Fruit fly (Drosophila melanogaster) whole organism, prepupa: ENCODE results near the gene Kmn2.
A peak's percentile ranks its signal among the peaks of the same experiment; 100 is the strongest.

Source experiments
- Blimp-1 ChIP-seq: fragments of 200-800 bp; sonication (Bioruptor generic); optimal IDR thresholded peaks from 3 replicates; lab custom pipeline; 2017; ENCODE audit warnings: missing biosample characterization, missing genetic modification characterization, mild to moderate bottlenecking, moderate library complexity, missing genetic modification reagents
- CG11294 ChIP-seq: fragments of 200-800 bp; sonication (Bioruptor generic); IDR thresholded peaks from 2 replicates; pipeline ENCODE4 v1.3.6; 2022; ENCODE audit warnings: missing biosample characterization, missing genetic modification characterization
- CG11762 ChIP-seq: fragments of 200-800 bp; sonication (Bioruptor generic); optimal IDR thresholded peaks from 3 replicates; lab custom pipeline; 2016; ENCODE audit warnings: missing biosample characterization, missing genetic modification characterization; ENCODE audit not compliant: insufficient read depth
- CG11902 ChIP-seq: fragments of 200-800 bp; sonication (Bioruptor generic); optimal IDR thresholded peaks from 3 replicates; lab custom pipeline; 2016; ENCODE audit warnings: missing biosample characterization, missing genetic modification characterization
- CG15336 ChIP-seq: fragments of 200-800 bp; sonication (Bioruptor generic); IDR thresholded peaks from 2 replicates; pipeline ENCODE4 v1.3.6; 2022; ENCODE audit warnings: missing biosample characterization, missing genetic modification characterization
- CG1621 ChIP-seq: fragments of 200-800 bp; sonication (Bioruptor generic); optimal IDR thresholded peaks from 3 replicates; lab custom pipeline; 2018; ENCODE audit warnings: missing biosample characterization, mild to moderate bottlenecking, missing genetic modification characterization
- CG3032 ChIP-seq: fragments of 200-800 bp; optimal IDR thresholded peaks from 2 replicates; lab custom pipeline; 2019; ENCODE audit warnings: missing biosample characterization, mild to moderate bottlenecking, missing genetic modification characterization, moderate library complexity
- CG31627 ChIP-seq: fragments of 200-800 bp; sonication (Bioruptor generic); optimal IDR thresholded peaks from 3 replicates; lab custom pipeline; 2016; ENCODE audit warnings: missing biosample characterization, missing genetic modification characterization
- CG32006 ChIP-seq: fragments of 200-800 bp; sonication (Bioruptor generic); optimal IDR thresholded peaks from 3 replicates; lab custom pipeline; 2017; ENCODE audit warnings: missing biosample characterization, mild to moderate bottlenecking, missing genetic modification characterization
- CG34406 ChIP-seq: fragments of 200-800 bp; sonication (Bioruptor generic); optimal IDR thresholded peaks from 3 replicates; lab custom pipeline; 2016; ENCODE audit warnings: missing biosample characterization, missing genetic modification characterization
- CG3919 ChIP-seq: fragments of 200-800 bp; sonication (Bioruptor generic); optimal IDR thresholded peaks from 3 replicates; lab custom pipeline; 2016; ENCODE audit warnings: missing biosample characterization, missing genetic modification characterization
- CG6163 ChIP-seq: fragments of 200-800 bp; sonication (Bioruptor generic); IDR thresholded peaks from 3 replicates; pipeline ENCODE4 v1.3.6; 2022; ENCODE audit warnings: missing biosample characterization, missing genetic modification characterization
- CG6276 ChIP-seq: fragments of 200-800 bp; sonication (Bioruptor generic); optimal IDR thresholded peaks from 2 replicates; lab custom pipeline; 2017; ENCODE audit warnings: missing biosample characterization, mild to moderate bottlenecking, missing genetic modification characterization
- CG6808 ChIP-seq: fragments of 200-800 bp; sonication (Bioruptor generic); optimal IDR thresholded peaks from 3 replicates; lab custom pipeline; 2017; ENCODE audit warnings: missing biosample characterization, missing genetic modification characterization, mild to moderate bottlenecking, moderate library complexity, missing genetic modification reagents
- CG7368 ChIP-seq: fragments of 200-800 bp; sonication (Bioruptor generic); optimal IDR thresholded peaks from 3 replicates; lab custom pipeline; 2016; ENCODE audit warnings: missing biosample characterization, missing genetic modification characterization
- CG8119 ChIP-seq: fragments of 200-800 bp; sonication (Bioruptor generic); IDR thresholded peaks from 3 replicates; pipeline ENCODE4 v1.3.6; 2022; ENCODE audit warnings: missing biosample characterization, missing genetic modification characterization
- CG8319 ChIP-seq: fragments of 200-800 bp; sonication (Bioruptor generic); optimal IDR thresholded peaks from 3 replicates; lab custom pipeline; 2016; ENCODE audit warnings: missing biosample characterization, missing genetic modification characterization
- CG9139 ChIP-seq: fragments of 200-800 bp; sonication (Bioruptor generic); optimal IDR thresholded peaks from 3 replicates; lab custom pipeline; 2017; ENCODE audit warnings: missing biosample characterization, mild to moderate bottlenecking, missing genetic modification characterization
- Eip75B ChIP-seq: fragments of 200-800 bp; sonication (Bioruptor generic); optimal IDR thresholded peaks from 3 replicates; lab custom pipeline; 2016; ENCODE audit warnings: missing biosample characterization, missing genetic modification characterization
- Eip78C ChIP-seq: fragments of 200-800 bp; sonication (Bioruptor generic); peaks from one replicate; lab custom pipeline; 2016; ENCODE audit warnings: missing biosample characterization, missing genetic modification characterization
- Ets96B ChIP-seq: fragments of 200-800 bp; optimal IDR thresholded peaks from 2 replicates; lab custom pipeline; 2019; ENCODE audit warnings: missing biosample characterization, mild to moderate bottlenecking, missing genetic modification characterization, moderate library complexity
- Gug ChIP-seq: fragments of 200-800 bp; sonication (Bioruptor generic); IDR thresholded peaks from 2 replicates; pipeline ENCODE4 v1.3.6; 2022; ENCODE audit warnings: missing biosample characterization, missing genetic modification characterization
- Hr39 ChIP-seq: fragments of 200-800 bp; sonication (Bioruptor generic); optimal IDR thresholded peaks from 2 replicates; lab custom pipeline; 2016; ENCODE audit warnings: missing biosample characterization, missing genetic modification characterization
- Lpt ChIP-seq: fragments of 200-800 bp; sonication (Bioruptor generic); optimal IDR thresholded peaks from 3 replicates; lab custom pipeline; 2016; ENCODE audit warnings: missing biosample characterization, missing genetic modification characterization
- Met ChIP-seq: fragments of 200-800 bp; sonication (Bioruptor generic); optimal IDR thresholded peaks from 3 replicates; lab custom pipeline; 2016; ENCODE audit warnings: missing biosample characterization, missing genetic modification characterization
- OdsH ChIP-seq: fragments of 200-800 bp; sonication (Bioruptor generic); optimal IDR thresholded peaks from 3 replicates; lab custom pipeline; 2016; ENCODE audit warnings: missing biosample characterization, missing genetic modification characterization
- Smox ChIP-seq: fragments of 200-800 bp; sonication (Bioruptor generic); optimal IDR thresholded peaks from 3 replicates; lab custom pipeline; 2016; ENCODE audit warnings: missing biosample characterization, missing genetic modification characterization
- Sox14 ChIP-seq: fragments of 200-800 bp; sonication (Bioruptor generic); optimal IDR thresholded peaks from 3 replicates; lab custom pipeline; 2016; ENCODE audit warnings: missing biosample characterization, missing genetic modification characterization
- Sox15 ChIP-seq: fragments of 200-800 bp; sonication (Bioruptor generic); optimal IDR thresholded peaks from 3 replicates; lab custom pipeline; 2016; ENCODE audit warnings: missing biosample characterization, missing genetic modification characterization
- achi ChIP-seq: fragments of 200-800 bp; sonication (Bioruptor generic); optimal IDR thresholded peaks from 3 replicates; lab custom pipeline; 2016; ENCODE audit warnings: missing biosample characterization, missing genetic modification characterization
- acj6 ChIP-seq: fragments of 200-800 bp; sonication (Bioruptor generic); optimal IDR thresholded peaks from 3 replicates; lab custom pipeline; 2016; ENCODE audit warnings: missing biosample characterization, missing genetic modification characterization
- cyc ChIP-seq: fragments of 200-800 bp; sonication (Bioruptor generic); optimal IDR thresholded peaks from 3 replicates; lab custom pipeline; 2016; ENCODE audit warnings: missing biosample characterization, missing genetic modification characterization
- dac ChIP-seq: fragments of 200-800 bp; sonication (Bioruptor generic); optimal IDR thresholded peaks from 2 replicates; lab custom pipeline; 2017; ENCODE audit warnings: missing biosample characterization, mild to moderate bottlenecking, missing genetic modification characterization
- dsx ChIP-seq: fragments of 200-800 bp; optimal IDR thresholded peaks from 3 replicates; lab custom pipeline; 2019; ENCODE audit warnings: missing biosample characterization, mild to moderate bottlenecking, missing genetic modification characterization, moderate library complexity; ENCODE audit not compliant: poor library complexity, severe bottlenecking
- eg ChIP-seq: fragments of 200-800 bp; sonication (Bioruptor generic); IDR thresholded peaks from 3 replicates; pipeline ENCODE4 v1.3.6; 2022; ENCODE audit warnings: missing biosample characterization, missing genetic modification characterization
- esn ChIP-seq: fragments of 200-800 bp; sonication (Bioruptor generic); optimal IDR thresholded peaks from 2 replicates; lab custom pipeline; 2016; ENCODE audit warnings: missing biosample characterization, mild to moderate bottlenecking, missing genetic modification characterization, moderate library complexity
- fd59A ChIP-seq: fragments of 200-800 bp; sonication (Bioruptor generic); optimal IDR thresholded peaks from 2 replicates; lab custom pipeline; 2017; ENCODE audit warnings: missing biosample characterization, mild to moderate bottlenecking, missing genetic modification characterization, missing genetic modification reagents
- fd85E ChIP-seq: fragments of 200-800 bp; sonication (Bioruptor generic); optimal IDR thresholded peaks from 3 replicates; lab custom pipeline; 2016; ENCODE audit warnings: missing biosample characterization, missing genetic modification characterization
- net ChIP-seq: fragments of 200-800 bp; sonication (Bioruptor generic); optimal IDR thresholded peaks from 3 replicates; lab custom pipeline; 2016; ENCODE audit warnings: missing biosample characterization, missing genetic modification characterization
- spab ChIP-seq: fragments of 200-800 bp; sonication (Bioruptor generic); optimal IDR thresholded peaks from 2 replicates; lab custom pipeline; 2017; ENCODE audit warnings: missing biosample characterization, mild to moderate bottlenecking, missing genetic modification characterization, missing genetic modification reagents
- ss ChIP-seq, 2 experiments: fragments of 200-800 bp; sonication (Bioruptor generic); optimal IDR thresholded peaks; 2 replicates in 1 of 2; 3 replicates in 1 of 2; lab custom pipeline; 2017 to 2018; ENCODE audit warnings: mild to moderate bottlenecking in 2 of 2, missing biosample characterization in 2 of 2, missing genetic modification characterization in 2 of 2, moderate library complexity in 1 of 2
- svp ChIP-seq: fragments of 200-800 bp; sonication (Bioruptor generic); peaks from one replicate; lab custom pipeline; 2016; ENCODE audit warnings: missing biosample characterization, missing genetic modification characterization
- topi ChIP-seq: fragments of 200-800 bp; sonication (Bioruptor generic); optimal IDR thresholded peaks from 3 replicates; lab custom pipeline; 2016; ENCODE audit warnings: missing biosample characterization, missing genetic modification characterization
- vri ChIP-seq: fragments of 200-800 bp; sonication (Bioruptor generic); optimal IDR thresholded peaks from 3 replicates; lab custom pipeline; 2016; ENCODE audit warnings: missing biosample characterization, mild to moderate bottlenecking, missing genetic modification characterization

Kmn2 gene

dm6 chr3R:8027203-8027688 is 26.1 kb upstream of the Kmn2 start (continued):
- TF ChIP-seq CG3032 (peak; percentile 80), CG11762 (peak; percentile 42), Hr39 (GFP tag; lab: Kevin White, UChicago) (peak; percentile 63), CG34406 (GFP tag; lab: Kevin White, UChicago) (peak; percentile 92), CG6276 (peak; percentile 89), net (GFP tag; lab: Kevin White, UChicago) (peak; percentile 87), esn (GFP tag; lab: Kevin White, UChicago) (peak; percentile 91), OdsH (GFP tag; lab: Kevin White, UChicago) (peak; percentile 89), topi (GFP tag; lab: Kevin White, UChicago) (no peak), Smox (GFP tag; lab: Kevin White, UChicago) (no peak), CG11294 (GFP tag; lab: Robert Waterston, UW) (peak; percentile 52; the same call in 1 of the 2 replicates), CG6808 (GFP tag; lab: Kevin White, UChicago) (peak; percentile 75), spab (GFP tag; lab: Kevin White, UChicago) (peak; percentile 74), Lpt (GFP tag; lab: Kevin White, UChicago) (peak; percentile 74), CG6163 (GFP tag; lab: Robert Waterston, UW) (peak; percentile 75)

DNA sequence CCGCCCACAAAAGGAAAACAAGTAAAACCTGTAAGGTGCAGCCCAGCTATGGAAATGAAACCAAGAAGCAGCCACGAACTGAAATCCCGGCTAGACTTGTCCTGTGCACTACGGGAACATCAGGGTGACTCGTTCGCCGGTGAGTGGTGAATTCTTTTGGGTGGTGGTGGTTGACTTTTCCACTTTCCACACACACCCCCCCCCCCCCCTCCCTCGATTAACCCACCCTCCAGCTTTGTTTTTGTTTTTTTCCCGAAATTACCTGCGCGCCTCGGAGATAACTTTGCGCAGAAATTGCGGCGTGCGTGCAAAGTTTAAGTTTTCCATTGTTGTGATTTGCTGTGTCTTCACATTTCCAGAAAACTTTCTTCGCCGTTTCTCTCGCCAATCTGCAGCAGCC is 25.4 kb upstream of the Kmn2 start:
- no peak for TF ChIP-seq eg
- no peak for TF ChIP-seq Eip75B
- no peak for TF ChIP-seq acj6 (GFP tag; lab: Kevin White, UChicago)
- TF ChIP-seq CG11762: no peak
- TF ChIP-seq svp (GFP tag; lab: Kevin White, UChicago): no peak
- no peak for TF ChIP-seq CG34406 (GFP tag; lab: Kevin White, UChicago)
- TF ChIP-seq CG3919 (GFP tag; lab: Kevin White, UChicago): no peak
- no peak for TF ChIP-seq ss (GFP tag; optimal IDR thresholded peaks at IDR 0.05; lab: Kevin White, UChicago)
- no peak for TF ChIP-seq vri (GFP tag; lab: Kevin White, UChicago)
- TF ChIP-seq CG6276: no peak
- no peak for TF ChIP-seq CG11902 (GFP tag; lab: Kevin White, UChicago)
- no peak for TF ChIP-seq CG9139
- no peak for TF ChIP-seq dac (GFP tag; lab: Kevin White, UChicago)
- no peak for TF ChIP-seq CG8319 (GFP tag; lab: Kevin White, UChicago)
- TF ChIP-seq CG32006 (GFP tag; lab: Kevin White, UChicago): no peak
- no peak for TF ChIP-seq CG8119
- TF ChIP-seq Lpt (GFP tag; lab: Kevin White, UChicago): no peak

- TF ChIP-seq CG3919 (GFP tag; lab: Kevin White, UChicago) (no peak), Smox (GFP tag; lab: Kevin White, UChicago) (no peak), Sox14 (GFP tag; lab: Kevin White, UChicago) (peak; percentile 55), Eip75B (no peak), topi (GFP tag; lab: Kevin White, UChicago) (no peak), CG7368 (GFP tag; lab: Kevin White, UChicago) (peak; percentile 37), Eip78C (GFP tag; lab: Kevin White, UChicago) (no peak), Met (GFP tag; lab: Kevin White, UChicago) (no peak), fd59A (GFP tag; lab: Kevin White, UChicago) (no peak), achi (no peak), fd85E (no peak), cyc (peak; percentile 52), CG31627 (peak; percentile 53), CG1621 (tag; lab: Kevin White, UChicago) (no peak), dac (GFP tag; lab: Kevin White, UChicago) (no peak), Blimp-1 (no peak), Ets96B (tag; lab: Kevin White, UChicago) (no peak), dsx (GFP tag; lab: Kevin White, UChicago) (no peak), Gug (GFP tag; lab: Robert Waterston, UW) (no peak), CG11294 (GFP tag; lab: Robert Waterston, UW) (0 out of 2 replicates have a peak, but pooled peaks have one; percentile 24), CG3032 (peak; percentile 27), svp (GFP tag; lab: Kevin White, UChicago) (peak; percentile 97), Hr39 (GFP tag; lab: Kevin White, UChicago) (peak; percentile 54), Sox15 (GFP tag; lab: Kevin White, UChicago) (no peak), spab (GFP tag; lab: Kevin White, UChicago) (no peak), OdsH (GFP tag; lab: Kevin White, UChicago) (no peak), net (GFP tag; lab: Kevin White, UChicago) (no peak), CG15336 (GFP tag; lab: Robert Waterston, UW) (no peak), CG8319 (GFP tag; lab: Kevin White, UChicago) (no peak)
These were observed 12.3 kb upstream of the Kmn2 start, which contains the start of the genes CG10435 and Pbp95 for dm6 chr3R:8013121-8014009. Gene CG10435, minus strand, starts transcription at chr3R:8013201. Gene Pbp95, plus strand, starts transcription at chr3R:8013791.
